Fruit fly (Drosophila melanogaster) whole organism, prepupa: Measurements from ENCODE around the gene CG15144.

Experiments used
- CG6276 ChIP-seq: fragments of 200-800 bp; sonication (Bioruptor generic); optimal IDR thresholded peaks from 2 replicates; lab custom pipeline; 2017; ENCODE audit warnings: missing biosample characterization, mild to moderate bottlenecking, missing genetic modification characterization
- Eip75B ChIP-seq: fragments of 200-800 bp; sonication (Bioruptor generic); optimal IDR thresholded peaks from 3 replicates; lab custom pipeline; 2016; ENCODE audit warnings: missing biosample characterization, missing genetic modification characterization
- Hr38 ChIP-seq: sonication (Bioruptor generic); optimal IDR thresholded peaks from 2 replicates; lab custom pipeline; 2016; ENCODE audit warnings: missing biosample characterization, missing genetic modification characterization

DNA sequence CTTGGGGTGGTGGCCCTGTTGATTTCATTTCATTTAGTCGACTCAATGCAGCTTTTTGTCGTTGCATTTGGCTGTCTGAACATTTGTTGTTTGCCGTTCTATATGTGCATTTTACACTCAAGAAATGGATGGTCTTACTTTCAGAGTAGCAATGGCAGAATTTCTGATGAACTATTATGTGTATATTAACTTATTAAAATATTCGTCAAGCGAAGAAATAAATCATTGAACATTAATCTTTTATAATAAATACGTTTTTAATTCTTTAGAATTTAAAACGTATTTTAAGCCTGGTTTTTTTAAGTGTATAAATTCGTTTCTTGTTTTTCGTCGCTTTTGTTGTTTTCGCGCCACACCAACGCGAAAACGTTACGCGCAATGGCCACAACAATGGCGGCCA lies 44.1 kb upstream of the CG15144 start:
- no peak for TF ChIP-seq CG6276 (GFP tag; lab: Kevin White, UChicago)
- TF ChIP-seq Hr38 (GFP tag; lab: Kevin White, UChicago): no peak
- no peak for TF ChIP-seq Eip75B (GFP tag; lab: Kevin White, UChicago)
